Worm (Caenorhabditis elegans) whole organism, L1 larva: ENCODE data around the gene F54D10.8.

Source experiments
- Y116A8C.19 ChIP-seq: sonication (generic microtip); optimal IDR thresholded peaks from 2 replicates; lab custom pipeline; 2016; ENCODE audit warnings: missing compliant biosample characterization, missing genetic modification characterization, borderline replicate concordance
- egl-27 ChIP-seq, 2 experiments: fragments of 150-350 bp in 1 of 2; sonication (generic microtip); optimal IDR thresholded peaks; 3 replicates each; lab custom pipeline; 2017 to 2018; ENCODE audit warnings: missing biosample characterization in 2 of 2, missing genetic modification characterization in 2 of 2, missing genetic modification reagents in 2 of 2
- elt-3 ChIP-seq, 6 experiments: fragments of 150-350 bp in 1 of 6; sonication (generic microtip); optimal IDR thresholded peaks; 2 replicates each; lab custom pipeline; 2017 to 2018; ENCODE audit warnings: missing biosample characterization in 6 of 6, missing genetic modification characterization in 6 of 6, inconsistent platforms in 1 of 6
- fkh-10 ChIP-seq: sonication (generic microtip); optimal IDR thresholded peaks from 2 replicates; lab custom pipeline; 2017; ENCODE audit warnings: missing biosample characterization, missing genetic modification reagents, missing genetic modification characterization
- fkh-8 ChIP-seq: sonication (generic microtip); optimal IDR thresholded peaks from 2 replicates; lab custom pipeline; 2016; ENCODE audit warnings: mild to moderate bottlenecking, missing genetic modification characterization, missing compliant biosample characterization
- hpl-2 ChIP-seq: fragments of 150-350 bp; optimal IDR thresholded peaks from 2 replicates; lab custom pipeline; 2014; ENCODE audit warnings: missing biosample characterization, missing genetic modification reagents, missing genetic modification characterization
- mep-1 ChIP-seq: fragments of 150-350 bp; optimal IDR thresholded peaks from 2 replicates; lab custom pipeline; 2014; ENCODE audit warnings: missing biosample characterization, missing genetic modification characterization
- snpc-4 ChIP-seq: fragments of 150-350 bp; optimal IDR thresholded peaks from 2 replicates; lab custom pipeline; 2014; ENCODE audit warnings: missing biosample characterization, missing genetic modification characterization

ce11 chrII:3862053-3862452 is 34.4 kb upstream of the F54D10.8 start:
- TF ChIP-seq elt-3 (tag; optimal IDR thresholded peaks at IDR 0.05; lab: Kevin White, UChicago): no peak
- no peak for TF ChIP-seq Y116A8C.19
- TF ChIP-seq fkh-8: no peak
- TF ChIP-seq hpl-2 (GFP tag; lab: Kevin White, UChicago): no peak
- TF ChIP-seq fkh-10 (GFP tag; lab: Kevin White, UChicago): no peak
- TF ChIP-seq mep-1 (tag; lab: Kevin White, UChicago): no peak
- TF ChIP-seq egl-27 (tag; optimal IDR thresholded peaks at IDR 0.05; lab: Kevin White, UChicago): no peak
- TF ChIP-seq snpc-4: no peak
